Worm (Caenorhabditis elegans) whole organism, L2 larva: ENCODE measurements around the gene phf-34.

ENCODE experiments used
- egl-27 ChIP-seq: sonication (generic microtip); optimal IDR thresholded peaks from 3 replicates; lab custom pipeline; 2017; ENCODE audit warnings: missing biosample characterization, missing genetic modification reagents, missing genetic modification characterization
- gmeb-1 ChIP-seq: fragments of 150-350 bp; optimal IDR thresholded peaks from 2 replicates; lab custom pipeline; 2014; ENCODE audit warnings: missing biosample characterization, missing genetic modification characterization
- lin-11 ChIP-seq: fragments of 150-350 bp; sonication (generic microtip); optimal IDR thresholded peaks from 2 replicates; lab custom pipeline; 2014; ENCODE audit warnings: missing biosample characterization, missing genetic modification characterization, inconsistent platforms, mixed read lengths
- lin-13 ChIP-seq: fragments of 150-350 bp; optimal IDR thresholded peaks from 2 replicates; lab custom pipeline; 2014; ENCODE audit warnings: missing biosample characterization, missing genetic modification reagents, missing genetic modification characterization
- lsy-2 ChIP-seq, 2 experiments: fragments of 150-350 bp in 1 of 2; sonication (generic microtip) in 1 of 2; optimal IDR thresholded peaks; 2 replicates each; lab custom pipeline; 2014 to 2017; ENCODE audit warnings: missing biosample characterization in 2 of 2, missing genetic modification characterization in 2 of 2
- mbf-1 ChIP-seq: sonication (generic microtip); optimal IDR thresholded peaks from 2 replicates; lab custom pipeline; 2017; ENCODE audit warnings: missing biosample characterization, missing genetic modification characterization

ce11 chrX:9851745-9852330 lies 47.4 kb downstream of the phf-34 start, which contains the start of gene lec-7:
- TF ChIP-seq lin-11 (tag; lab: Kevin White, UChicago) (no peak), mbf-1 (tag; lab: Kevin White, UChicago) (no peak), lsy-2 (tag; optimal IDR thresholded peaks at IDR 0.05; lab: Kevin White, UChicago) (no peak), lin-13 (GFP tag; lab: Kevin White, UChicago) (no peak), egl-27 (tag; lab: Kevin White, UChicago) (no peak), gmeb-1 (no peak)
